Fruit fly (Drosophila melanogaster) whole organism, prepupa: ENCODE data around the gene CG3719.

Experiments used
- Blimp-1 ChIP-seq: fragments of 200-800 bp; sonication (Bioruptor generic); optimal IDR thresholded peaks from 3 replicates; lab custom pipeline; 2017; ENCODE audit warnings: missing biosample characterization, missing genetic modification characterization, mild to moderate bottlenecking, moderate library complexity, missing genetic modification reagents
- CG10669 ChIP-seq: fragments of 200-800 bp; sonication (Bioruptor generic); optimal IDR thresholded peaks from 3 replicates; lab custom pipeline; 2018; ENCODE audit warnings: missing biosample characterization, mild to moderate bottlenecking, missing genetic modification characterization, moderate library complexity
- CG11294 ChIP-seq: fragments of 200-800 bp; sonication (Bioruptor generic); IDR thresholded peaks from 2 replicates; pipeline ENCODE4 v1.3.6; 2022; ENCODE audit warnings: missing biosample characterization, missing genetic modification characterization
- CG11762 ChIP-seq: fragments of 200-800 bp; sonication (Bioruptor generic); optimal IDR thresholded peaks from 3 replicates; lab custom pipeline; 2016; ENCODE audit warnings: missing biosample characterization, missing genetic modification characterization; ENCODE audit not compliant: insufficient read depth
- CG15336 ChIP-seq: fragments of 200-800 bp; sonication (Bioruptor generic); IDR thresholded peaks from 2 replicates; pipeline ENCODE4 v1.3.6; 2022; ENCODE audit warnings: missing biosample characterization, missing genetic modification characterization
- CG1621 ChIP-seq: fragments of 200-800 bp; sonication (Bioruptor generic); optimal IDR thresholded peaks from 3 replicates; lab custom pipeline; 2018; ENCODE audit warnings: missing biosample characterization, mild to moderate bottlenecking, missing genetic modification characterization
- CG16779 ChIP-seq: fragments of 200-800 bp; sonication (Bioruptor generic); optimal IDR thresholded peaks from 3 replicates; lab custom pipeline; 2017; ENCODE audit warnings: missing biosample characterization, mild to moderate bottlenecking, missing genetic modification characterization
- CG3032 ChIP-seq: fragments of 200-800 bp; optimal IDR thresholded peaks from 2 replicates; lab custom pipeline; 2019; ENCODE audit warnings: missing biosample characterization, mild to moderate bottlenecking, missing genetic modification characterization, moderate library complexity
- CG32006 ChIP-seq: fragments of 200-800 bp; sonication (Bioruptor generic); optimal IDR thresholded peaks from 3 replicates; lab custom pipeline; 2017; ENCODE audit warnings: missing biosample characterization, mild to moderate bottlenecking, missing genetic modification characterization
- CG3919 ChIP-seq: fragments of 200-800 bp; sonication (Bioruptor generic); optimal IDR thresholded peaks from 3 replicates; lab custom pipeline; 2016; ENCODE audit warnings: missing biosample characterization, missing genetic modification characterization
- CG6163 ChIP-seq: fragments of 200-800 bp; sonication (Bioruptor generic); IDR thresholded peaks from 3 replicates; pipeline ENCODE4 v1.3.6; 2022; ENCODE audit warnings: missing biosample characterization, missing genetic modification characterization
- CG6276 ChIP-seq: fragments of 200-800 bp; sonication (Bioruptor generic); optimal IDR thresholded peaks from 2 replicates; lab custom pipeline; 2017; ENCODE audit warnings: missing biosample characterization, mild to moderate bottlenecking, missing genetic modification characterization
- CG6792 ChIP-seq: fragments of 200-800 bp; sonication (Bioruptor generic); optimal IDR thresholded peaks from 3 replicates; lab custom pipeline; 2016; ENCODE audit warnings: missing biosample characterization, missing genetic modification characterization
- CG6808 ChIP-seq: fragments of 200-800 bp; sonication (Bioruptor generic); optimal IDR thresholded peaks from 3 replicates; lab custom pipeline; 2017; ENCODE audit warnings: missing biosample characterization, missing genetic modification characterization, mild to moderate bottlenecking, moderate library complexity, missing genetic modification reagents
- CG6854 ChIP-seq: fragments of 200-800 bp; sonication (Bioruptor generic); optimal IDR thresholded peaks from 2 replicates; lab custom pipeline; 2017; ENCODE audit warnings: missing biosample characterization, mild to moderate bottlenecking, missing genetic modification characterization
- CG7368 ChIP-seq: fragments of 200-800 bp; sonication (Bioruptor generic); optimal IDR thresholded peaks from 3 replicates; lab custom pipeline; 2016; ENCODE audit warnings: missing biosample characterization, missing genetic modification characterization
- CG8119 ChIP-seq: fragments of 200-800 bp; sonication (Bioruptor generic); IDR thresholded peaks from 3 replicates; pipeline ENCODE4 v1.3.6; 2022; ENCODE audit warnings: missing biosample characterization, missing genetic modification characterization
- CG8632 ChIP-seq: fragments of 200-800 bp; sonication (Bioruptor generic); optimal IDR thresholded peaks from 3 replicates; lab custom pipeline; 2016; ENCODE audit warnings: missing biosample characterization, missing genetic modification characterization
- Eip78C ChIP-seq: fragments of 200-800 bp; sonication (Bioruptor generic); peaks from one replicate; lab custom pipeline; 2016; ENCODE audit warnings: missing biosample characterization, missing genetic modification characterization
- Eip93F ChIP-seq: fragments of 200-800 bp; sonication (Bioruptor generic); optimal IDR thresholded peaks from 2 replicates; lab custom pipeline; 2016; ENCODE audit warnings: missing biosample characterization, mild to moderate bottlenecking, missing genetic modification characterization
- Ets21C ChIP-seq: fragments of 200-800 bp; sonication (Bioruptor generic); optimal IDR thresholded peaks from 3 replicates; lab custom pipeline; 2016; ENCODE audit warnings: missing biosample characterization, missing genetic modification characterization
- Hr39 ChIP-seq: fragments of 200-800 bp; sonication (Bioruptor generic); optimal IDR thresholded peaks from 2 replicates; lab custom pipeline; 2016; ENCODE audit warnings: missing biosample characterization, missing genetic modification characterization
- Hr4 ChIP-seq: fragments of 200-800 bp; sonication (Bioruptor generic); optimal IDR thresholded peaks from 3 replicates; lab custom pipeline; 2016; ENCODE audit warnings: missing biosample characterization, missing genetic modification characterization
- Lpt ChIP-seq: fragments of 200-800 bp; sonication (Bioruptor generic); optimal IDR thresholded peaks from 3 replicates; lab custom pipeline; 2016; ENCODE audit warnings: missing biosample characterization, missing genetic modification characterization
- Met ChIP-seq: fragments of 200-800 bp; sonication (Bioruptor generic); optimal IDR thresholded peaks from 3 replicates; lab custom pipeline; 2016; ENCODE audit warnings: missing biosample characterization, missing genetic modification characterization
- Smox ChIP-seq: fragments of 200-800 bp; sonication (Bioruptor generic); optimal IDR thresholded peaks from 3 replicates; lab custom pipeline; 2016; ENCODE audit warnings: missing biosample characterization, missing genetic modification characterization
- Sox14 ChIP-seq: fragments of 200-800 bp; sonication (Bioruptor generic); optimal IDR thresholded peaks from 3 replicates; lab custom pipeline; 2016; ENCODE audit warnings: missing biosample characterization, missing genetic modification characterization
- acj6 ChIP-seq: fragments of 200-800 bp; sonication (Bioruptor generic); optimal IDR thresholded peaks from 3 replicates; lab custom pipeline; 2016; ENCODE audit warnings: missing biosample characterization, missing genetic modification characterization
- dsx ChIP-seq: fragments of 200-800 bp; optimal IDR thresholded peaks from 3 replicates; lab custom pipeline; 2019; ENCODE audit warnings: missing biosample characterization, mild to moderate bottlenecking, missing genetic modification characterization, moderate library complexity; ENCODE audit not compliant: poor library complexity, severe bottlenecking
- eg ChIP-seq: fragments of 200-800 bp; sonication (Bioruptor generic); IDR thresholded peaks from 3 replicates; pipeline ENCODE4 v1.3.6; 2022; ENCODE audit warnings: missing biosample characterization, missing genetic modification characterization
- fkh ChIP-seq: fragments of 200-800 bp; sonication (Bioruptor generic); optimal IDR thresholded peaks from 3 replicates; lab custom pipeline; 2017; ENCODE audit warnings: missing biosample characterization, mild to moderate bottlenecking, missing genetic modification characterization, moderate library complexity
- salr ChIP-seq, 2 experiments: fragments of 200-800 bp; sonication (Bioruptor generic); optimal IDR thresholded peaks; 3 replicates each; lab custom pipeline; 2016 to 2018; ENCODE audit warnings: missing biosample characterization in 2 of 2, missing genetic modification characterization in 2 of 2, mild to moderate bottlenecking in 1 of 2
- spab ChIP-seq: fragments of 200-800 bp; sonication (Bioruptor generic); optimal IDR thresholded peaks from 2 replicates; lab custom pipeline; 2017; ENCODE audit warnings: missing biosample characterization, mild to moderate bottlenecking, missing genetic modification characterization, missing genetic modification reagents
- ss ChIP-seq, 2 experiments: fragments of 200-800 bp; sonication (Bioruptor generic); optimal IDR thresholded peaks; 2 replicates in 1 of 2; 3 replicates in 1 of 2; lab custom pipeline; 2017 to 2018; ENCODE audit warnings: mild to moderate bottlenecking in 2 of 2, missing biosample characterization in 2 of 2, missing genetic modification characterization in 2 of 2, moderate library complexity in 1 of 2
- svp ChIP-seq: fragments of 200-800 bp; sonication (Bioruptor generic); peaks from one replicate; lab custom pipeline; 2016; ENCODE audit warnings: missing biosample characterization, missing genetic modification characterization
- vri ChIP-seq: fragments of 200-800 bp; sonication (Bioruptor generic); optimal IDR thresholded peaks from 3 replicates; lab custom pipeline; 2016; ENCODE audit warnings: missing biosample characterization, mild to moderate bottlenecking, missing genetic modification characterization

The CG3719 gene

DNA sequence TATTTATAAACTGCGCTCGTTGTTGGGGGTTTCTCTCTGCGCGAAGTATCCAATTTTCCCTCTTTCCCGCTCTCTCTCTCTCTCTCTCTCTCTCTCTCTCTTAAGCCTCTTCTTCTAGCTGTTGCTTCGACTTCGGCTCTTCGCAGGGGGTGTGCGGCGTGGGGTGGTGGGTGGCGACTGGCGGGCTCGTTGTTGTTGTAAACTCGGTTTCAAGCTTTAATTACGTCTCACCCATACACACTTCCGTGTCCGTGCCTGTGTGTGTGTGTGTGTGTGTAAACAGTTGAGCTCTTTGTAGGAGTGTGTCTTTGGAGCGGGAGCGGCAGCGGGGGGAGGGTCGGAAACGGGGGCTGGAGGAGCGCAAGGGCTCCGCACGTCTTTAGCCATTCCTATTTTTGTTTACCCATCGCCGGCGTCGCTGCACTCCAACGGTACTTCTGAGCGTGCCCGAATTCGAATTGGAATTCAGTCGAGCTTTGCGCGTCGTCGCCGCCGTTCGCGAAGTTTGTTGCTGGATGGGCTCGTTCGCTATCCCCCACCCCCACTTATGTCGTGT is 7.9 kb upstream of the CG3719 start:
- TF ChIP-seq dsx (GFP tag; lab: Kevin White, UChicago) = no peak
- no peak for TF ChIP-seq CG3919 (GFP tag; lab: Kevin White, UChicago)
- TF ChIP-seq vri (GFP tag; lab: Kevin White, UChicago) = no peak
- no peak for TF ChIP-seq salr (GFP tag; optimal IDR thresholded peaks at IDR 0.05; lab: Kevin White, UChicago)
- no peak for TF ChIP-seq CG8632 (GFP tag; lab: Kevin White, UChicago)
- peak; percentile 11 for TF ChIP-seq svp (GFP tag; lab: Kevin White, UChicago)
- no peak for TF ChIP-seq CG15336 (GFP tag; lab: Robert Waterston, UW)
- TF ChIP-seq CG16779 (tag; lab: Kevin White, UChicago) = no peak
- 0 out of 3 replicates have a peak, but pooled peaks have one; percentile 4 for TF ChIP-seq eg (GFP tag; lab: Robert Waterston, UW)
- no peak for TF ChIP-seq Hr4 (GFP tag; lab: Kevin White, UChicago)
- TF ChIP-seq CG10669 (GFP tag; lab: Kevin White, UChicago) = no peak
- TF ChIP-seq CG6808 (GFP tag; lab: Kevin White, UChicago) = peak; percentile 37
- no peak for TF ChIP-seq spab (GFP tag; lab: Kevin White, UChicago)
- no peak for TF ChIP-seq CG6854 (GFP tag; lab: Kevin White, UChicago)
- TF ChIP-seq Blimp-1 (GFP tag; lab: Kevin White, UChicago) = no peak
- TF ChIP-seq CG8119 (GFP tag; lab: Robert Waterston, UW) = no peak
- TF ChIP-seq Eip78C (GFP tag; lab: Kevin White, UChicago) = peak; percentile 34
- peak; percentile 26 to 33 for TF ChIP-seq ss (GFP tag; optimal IDR thresholded peaks at IDR 0.05; lab: Kevin White, UChicago)
- peak; percentile 93 for TF ChIP-seq fkh (GFP tag; lab: Kevin White, UChicago)
- no peak for TF ChIP-seq CG11762 (GFP tag; lab: Kevin White, UChicago)
- no peak for TF ChIP-seq CG3032 (tag; lab: Kevin White, UChicago)
- TF ChIP-seq Sox14 (GFP tag; lab: Kevin White, UChicago) = no peak
- TF ChIP-seq CG7368 (GFP tag; lab: Kevin White, UChicago) = no peak
- TF ChIP-seq CG6163 = 0 out of 3 replicates have a peak, but pooled peaks have one; percentile 35
- TF ChIP-seq CG1621 (tag; lab: Kevin White, UChicago) = no peak
- no peak for TF ChIP-seq Hr39 (GFP tag; lab: Kevin White, UChicago)

DNA sequence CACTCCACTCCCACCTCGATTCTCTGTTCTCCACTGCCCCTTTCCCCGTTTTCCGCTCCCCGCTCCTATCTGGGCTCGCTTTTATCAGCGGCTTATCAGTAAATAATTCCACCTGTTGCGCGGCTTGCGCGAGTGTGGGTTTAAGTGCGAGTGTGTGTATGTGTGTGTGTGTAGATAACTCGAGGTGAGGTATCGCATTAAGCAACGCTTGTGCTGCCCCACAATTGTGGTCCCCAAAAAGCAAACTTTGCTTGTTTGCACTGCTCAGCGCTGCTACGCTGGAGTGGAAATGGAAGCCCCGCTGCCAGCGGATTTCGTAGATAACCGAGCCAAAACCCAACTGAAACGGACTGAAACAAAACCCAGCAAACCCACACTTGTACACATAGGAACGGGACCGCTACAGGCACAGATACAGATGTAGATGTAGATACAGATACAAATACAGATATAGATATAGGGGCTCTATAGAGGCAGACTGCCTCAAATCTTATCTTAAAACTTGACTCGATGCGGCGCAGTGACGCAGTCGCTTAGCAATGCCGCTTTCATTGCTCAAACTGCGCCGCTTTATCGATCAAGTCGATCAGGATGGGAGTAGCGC is 7.0 kb upstream of the CG3719 start:
- TF ChIP-seq vri (GFP tag; lab: Kevin White, UChicago) (peak; percentile 19), svp (GFP tag; lab: Kevin White, UChicago) (peak; percentile 75), fkh (GFP tag; lab: Kevin White, UChicago) (peak; percentile 90), acj6 (GFP tag; lab: Kevin White, UChicago) (no peak), Eip93F (peak; percentile 60), Smox (no peak)

DNA sequence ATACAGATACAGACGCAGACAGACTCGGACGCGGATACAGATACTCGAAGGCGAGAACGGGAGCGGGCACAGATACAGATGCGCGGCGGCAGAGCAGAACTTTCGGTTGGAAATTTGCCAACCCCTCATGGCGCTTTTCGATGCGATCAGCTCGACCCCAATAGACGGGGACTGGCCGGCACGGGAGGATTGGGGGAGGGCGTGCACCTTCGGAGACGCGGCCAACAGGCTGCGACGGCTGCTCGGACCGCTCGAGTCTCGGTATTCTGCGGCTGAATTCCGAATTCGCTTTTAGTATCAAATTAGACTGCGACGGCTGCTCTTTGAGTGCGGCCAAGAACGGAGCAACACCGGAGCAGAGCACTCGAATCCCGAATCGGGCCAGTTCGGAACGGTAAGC is 4.0 kb upstream of the CG3719 start:
- TF ChIP-seq Sox14 (GFP tag; lab: Kevin White, UChicago) (no peak), Lpt (no peak), vri (GFP tag; lab: Kevin White, UChicago) (no peak), Met (GFP tag; lab: Kevin White, UChicago) (no peak), CG6792 (no peak), fkh (GFP tag; lab: Kevin White, UChicago) (no peak), salr (GFP tag; optimal IDR thresholded peaks at IDR 0.05; lab: Kevin White, UChicago) (no peak), ss (GFP tag; optimal IDR thresholded peaks at IDR 0.05; lab: Kevin White, UChicago) (no peak), CG11294 (GFP tag; lab: Robert Waterston, UW) (no peak), CG6276 (GFP tag; lab: Kevin White, UChicago) (no peak), Ets21C (GFP tag; lab: Kevin White, UChicago) (no peak), CG15336 (GFP tag; lab: Robert Waterston, UW) (no peak), eg (GFP tag; lab: Robert Waterston, UW) (no peak), CG16779 (tag; lab: Kevin White, UChicago) (no peak), CG32006 (no peak)
